Fruit fly (Drosophila melanogaster) S2 (cell line): ENCODE measurements around the gene Golgin84.

ENCODE experiments used
- CG8478 ChIP-seq: fragments of >200 bp; optimal IDR thresholded peaks from 2 replicates; lab custom pipeline; 2018
- CTCF ChIP-seq, 2 experiments: fragments of >200 bp; optimal IDR thresholded peaks; 2 replicates each; lab custom pipeline; 2018

dm6 chr3R:24357698-24358097, at the start of gene Golgin84:
- TF ChIP-seq CTCF (optimal IDR thresholded peaks at IDR 0.05; lab: Kevin White, UChicago) = no peak
- no peak for TF ChIP-seq CG8478
